Fruit fly (Drosophila melanogaster): ENCODE measurements around the gene ppk5.

- TF ChIP-seq Dll (optimal IDR thresholded peaks at IDR 0.05) (no peak), psq (optimal IDR thresholded peaks at IDR 0.05) (no peak), EcR (GFP tag; optimal IDR thresholded peaks at IDR 0.05) (no peak), CG8478 (optimal IDR thresholded peaks at IDR 0.05) (no peak), pan (optimal IDR thresholded peaks at IDR 0.05) (no peak), usp (GFP tag; optimal IDR thresholded peaks at IDR 0.05) (no peak)
Measured at dm6 chr3L:21518345-21518744, 16.1 kb upstream of the ppk5 start.

All from whole organism.